Worm (Caenorhabditis elegans) whole organism, L3 larva: ENCODE data around the gene cex-2.

Source experiments
- ZK546.5 ChIP-seq: sonication (generic microtip); optimal IDR thresholded peaks from 2 replicates; lab custom pipeline; 2017; ENCODE audit warnings: missing biosample characterization, missing genetic modification characterization
- aly-2 ChIP-seq: fragments of 150-350 bp; optimal IDR thresholded peaks from 2 replicates; lab custom pipeline; 2014; ENCODE audit warnings: missing biosample characterization, missing genetic modification characterization
- ama-1 ChIP-seq: fragments of 150-350 bp; optimal IDR thresholded peaks from 2 replicates; lab custom pipeline; 2018
- ceh-28 ChIP-seq: fragments of 150-350 bp; optimal IDR thresholded peaks from 2 replicates; lab custom pipeline; 2014; ENCODE audit warnings: missing biosample characterization, missing genetic modification reagents, missing genetic modification characterization
- ceh-82 ChIP-seq: fragments of 150-350 bp; optimal IDR thresholded peaks from 2 replicates; lab custom pipeline; 2014; ENCODE audit warnings: missing biosample characterization, missing genetic modification characterization
- ceh-9 ChIP-seq: sonication (generic microtip); optimal IDR thresholded peaks from 2 replicates; lab custom pipeline; 2018; ENCODE audit warnings: missing biosample characterization, missing genetic modification characterization
- daf-12 ChIP-seq: fragments of 150-350 bp; optimal IDR thresholded peaks from 2 replicates; lab custom pipeline; 2014; ENCODE audit warnings: missing biosample characterization, missing genetic modification reagents, missing genetic modification characterization
- elt-1 ChIP-seq: fragments of 150-350 bp; optimal IDR thresholded peaks from 2 replicates; lab custom pipeline; 2014; ENCODE audit warnings: missing biosample characterization, missing genetic modification characterization
- elt-2 ChIP-seq: sonication (generic microtip); optimal IDR thresholded peaks from 2 replicates; lab custom pipeline; 2016; ENCODE audit warnings: missing genetic modification reagents, mild to moderate bottlenecking, missing genetic modification characterization, missing compliant biosample characterization
- elt-3 ChIP-seq, 3 experiments: fragments of 150-350 bp in 1 of 3; sonication (generic microtip) in 2 of 3; optimal IDR thresholded peaks; 2 replicates in 2 of 3; 4 replicates in 1 of 3; lab custom pipeline; 2014 to 2017; ENCODE audit warnings: missing biosample characterization in 3 of 3, missing genetic modification characterization in 3 of 3
- eor-1 ChIP-seq, 2 experiments: fragments of 150-350 bp; optimal IDR thresholded peaks; 2 replicates each; lab custom pipeline; 2014 to 2018; ENCODE audit warnings: missing biosample characterization in 2 of 2, missing genetic modification characterization in 2 of 2
- fkh-10 ChIP-seq: sonication (generic microtip); optimal IDR thresholded peaks from 2 replicates; lab custom pipeline; 2017; ENCODE audit warnings: missing biosample characterization, missing genetic modification reagents, missing genetic modification characterization
- fkh-2 ChIP-seq: fragments of 150-350 bp; optimal IDR thresholded peaks from 2 replicates; lab custom pipeline; 2014; ENCODE audit warnings: missing biosample characterization, missing genetic modification reagents, missing genetic modification characterization
- hmg-11 ChIP-seq: sonication (generic microtip); optimal IDR thresholded peaks from 2 replicates; lab custom pipeline; 2016; ENCODE audit warnings: missing genetic modification characterization, missing compliant biosample characterization
- jun-1 ChIP-seq: fragments of 150-350 bp; optimal IDR thresholded peaks from 2 replicates; lab custom pipeline; 2014; ENCODE audit warnings: missing biosample characterization, missing genetic modification reagents, missing genetic modification characterization
- lin-15B ChIP-seq: fragments of 150-350 bp; optimal IDR thresholded peaks from 2 replicates; lab custom pipeline; 2014; ENCODE audit warnings: missing biosample characterization, missing genetic modification characterization
- lin-39 ChIP-seq: fragments of 150-350 bp; optimal IDR thresholded peaks from 2 replicates; lab custom pipeline; 2018; ENCODE audit warnings: missing biosample characterization, missing genetic modification reagents, missing genetic modification characterization
- mdl-1 ChIP-seq: fragments of 150-350 bp; optimal IDR thresholded peaks from 2 replicates; lab custom pipeline; 2014; ENCODE audit warnings: missing biosample characterization, missing genetic modification characterization
- mml-1 ChIP-seq: fragments of 150-350 bp; sonication (generic microtip); optimal IDR thresholded peaks from 3 replicates; lab custom pipeline; 2014; ENCODE audit warnings: missing biosample characterization, missing genetic modification characterization
- nhr-12 ChIP-seq: fragments of 150-350 bp; optimal IDR thresholded peaks from 2 replicates; lab custom pipeline; 2014; ENCODE audit warnings: missing biosample characterization, missing genetic modification characterization
- nhr-23 ChIP-seq: fragments of 150-350 bp; optimal IDR thresholded peaks from 2 replicates; lab custom pipeline; 2014; ENCODE audit warnings: missing biosample characterization, missing genetic modification reagents, missing genetic modification characterization
- nhr-25 ChIP-seq: sonication (generic microtip); optimal IDR thresholded peaks from 2 replicates; lab custom pipeline; 2017; ENCODE audit warnings: missing biosample characterization, missing genetic modification characterization
- nhr-28 ChIP-seq: fragments of 150-350 bp; optimal IDR thresholded peaks from 2 replicates; lab custom pipeline; 2014; ENCODE audit warnings: missing biosample characterization, missing genetic modification characterization
- nhr-43 ChIP-seq: sonication (generic microtip); optimal IDR thresholded peaks from 2 replicates; lab custom pipeline; 2016; ENCODE audit warnings: mild to moderate bottlenecking, missing genetic modification characterization, missing compliant biosample characterization; ENCODE audit not compliant: poor library complexity, severe bottlenecking
- nhr-76 ChIP-seq: fragments of 150-350 bp; sonication (generic microtip); optimal IDR thresholded peaks from 5 replicates; lab custom pipeline; 2014; ENCODE audit warnings: missing biosample characterization, missing genetic modification characterization
- nhr-77 ChIP-seq: fragments of 150-350 bp; optimal IDR thresholded peaks from 2 replicates; lab custom pipeline; 2014; ENCODE audit warnings: missing biosample characterization, missing genetic modification characterization
- sea-2 ChIP-seq: fragments of 150-350 bp; sonication (generic microtip); optimal IDR thresholded peaks from 4 replicates; lab custom pipeline; 2014; ENCODE audit warnings: missing biosample characterization, missing genetic modification reagents, missing genetic modification characterization
- snpc-4 ChIP-seq: fragments of 150-350 bp; optimal IDR thresholded peaks from 2 replicates; lab custom pipeline; 2014; ENCODE audit warnings: missing biosample characterization, missing genetic modification characterization
- tbx-2 ChIP-seq: sonication (generic microtip); optimal IDR thresholded peaks from 2 replicates; lab custom pipeline; 2016; ENCODE audit warnings: mild to moderate bottlenecking, missing genetic modification characterization, missing compliant biosample characterization
- unc-39 ChIP-seq: sonication (generic microtip); optimal IDR thresholded peaks from 4 replicates; lab custom pipeline; 2017; ENCODE audit warnings: missing biosample characterization, missing genetic modification characterization
- unc-62 ChIP-seq: fragments of 150-350 bp; sonication (generic microtip); optimal IDR thresholded peaks from 4 replicates; lab custom pipeline; 2014; ENCODE audit warnings: missing biosample characterization, missing genetic modification reagents, missing genetic modification characterization
- zag-1 ChIP-seq: fragments of 150-350 bp; optimal IDR thresholded peaks from 2 replicates; lab custom pipeline; 2014; ENCODE audit warnings: missing biosample characterization, missing genetic modification characterization
- ztf-11 ChIP-seq: fragments of 150-350 bp; optimal IDR thresholded peaks from 2 replicates; lab custom pipeline; 2014; ENCODE audit warnings: missing biosample characterization, missing genetic modification characterization
- ztf-4 ChIP-seq: fragments of 150-350 bp; optimal IDR thresholded peaks from 2 replicates; lab custom pipeline; 2014; ENCODE audit warnings: missing biosample characterization, missing genetic modification characterization

Gene cex-2

ce11 chrII:7832054-7832453 is 3.2 kb downstream of the cex-2 start, which contains the start of gene T09A5.14:
Gene T09A5.14 (plus strand): TSS chrII:7832354.
- TF ChIP-seq elt-2 (tag; lab: Kevin White, UChicago), result no peak
- TF ChIP-seq ceh-82, result no peak
- no peak for TF ChIP-seq hmg-11 (tag; lab: Kevin White, UChicago)
- TF ChIP-seq jun-1 (tag; lab: Kevin White, UChicago), result no peak
- no peak for TF ChIP-seq zag-1 (tag; lab: Kevin White, UChicago)
- no peak for TF ChIP-seq unc-62 (GFP tag; lab: Kevin White, UChicago)
- TF ChIP-seq nhr-77 (tag; lab: Kevin White, UChicago), result no peak
- no peak for TF ChIP-seq daf-12 (tag; lab: Kevin White, UChicago)
- no peak for TF ChIP-seq nhr-12
- no peak for TF ChIP-seq lin-15B (tag; lab: Kevin White, UChicago)
- no peak for TF ChIP-seq eor-1 (tag; optimal IDR thresholded peaks at IDR 0.05; lab: Kevin White, UChicago)
- no peak for TF ChIP-seq aly-2 (tag; lab: Kevin White, UChicago)
- TF ChIP-seq tbx-2 (tag; lab: Kevin White, UChicago), result no peak
- no peak for TF ChIP-seq ztf-11
- TF ChIP-seq unc-39 (tag; lab: Kevin White, UChicago), result no peak

ce11 chrII:7829616-7830015 is 5.6 kb downstream of the cex-2 start:
- no peak for TF ChIP-seq sea-2 (GFP tag; lab: Kevin White, UChicago)
- TF ChIP-seq mml-1 (tag; lab: Kevin White, UChicago), result no peak
- TF ChIP-seq ztf-4 (tag; lab: Kevin White, UChicago), result no peak
- no peak for TF ChIP-seq aly-2 (tag; lab: Kevin White, UChicago)
- TF ChIP-seq daf-12 (tag; lab: Kevin White, UChicago), result no peak
- no peak for TF ChIP-seq nhr-25 (tag; lab: Kevin White, UChicago)
- TF ChIP-seq nhr-12, result no peak
- TF ChIP-seq elt-1, result no peak
- no peak for TF ChIP-seq unc-39 (tag; lab: Kevin White, UChicago)
- no peak for TF ChIP-seq ceh-9 (tag; lab: Kevin White, UChicago)
- no peak for TF ChIP-seq fkh-2 (tag; lab: Kevin White, UChicago)
- TF ChIP-seq ztf-11, result no peak
- no peak for TF ChIP-seq elt-2 (tag; lab: Kevin White, UChicago)
- no peak for TF ChIP-seq zag-1 (tag; lab: Kevin White, UChicago)
- no peak for TF ChIP-seq nhr-43 (tag; lab: Kevin White, UChicago)
- no peak for TF ChIP-seq lin-39
- no peak for TF ChIP-seq snpc-4 (tag; lab: Kevin White, UChicago)

ce11 chrII:7827883-7828282 is 7.3 kb downstream of the cex-2 start:
- TF ChIP-seq unc-62 (GFP tag; lab: Kevin White, UChicago) (no peak), ceh-82 (no peak), ceh-28 (tag; lab: Kevin White, UChicago) (no peak), mml-1 (tag; lab: Kevin White, UChicago) (no peak), ZK546.5 (no peak), nhr-28 (no peak), nhr-43 (tag; lab: Kevin White, UChicago) (no peak)
- TF ChIP-seq, all 47 proteins: peak for 0

ce11 chrII:7825107-7825506 is 10.1 kb downstream of the cex-2 start, which contains the start of gene srw-62:
Gene srw-62 (plus strand): TSS chrII:7825407.
- TF ChIP-seq snpc-4 (tag; lab: Kevin White, UChicago) (no peak), ama-1 (lab: Kevin White, UChicago) (no peak), nhr-77 (tag; lab: Kevin White, UChicago) (no peak), ztf-4 (tag; lab: Kevin White, UChicago) (no peak), fkh-10 (GFP tag; lab: Kevin White, UChicago) (no peak), zag-1 (tag; lab: Kevin White, UChicago) (no peak), mdl-1 (no peak)
- TF ChIP-seq, all 47 proteins: peak for 0

DNA sequence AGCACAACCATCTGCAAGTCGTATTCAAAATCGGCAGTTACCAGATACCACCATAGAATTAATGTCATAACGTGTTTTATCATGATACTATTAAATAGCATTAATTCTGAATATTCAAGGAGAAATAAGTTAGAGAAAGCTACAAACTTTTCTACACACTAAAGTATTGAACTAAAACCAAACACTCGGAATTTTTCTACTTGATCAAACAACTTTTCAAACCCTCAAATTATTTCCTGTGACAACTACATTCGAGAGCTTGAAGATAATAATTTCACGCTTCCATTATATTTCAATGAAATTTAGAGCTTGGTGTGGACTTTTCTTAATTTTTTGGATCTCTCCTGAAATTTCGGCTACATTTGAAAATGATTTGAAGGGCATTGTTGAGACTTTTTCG is 12.8 kb downstream of the cex-2 start, which contains the start of gene irld-47:
Gene irld-47, minus strand, starts transcription at position 101 of the 400 bp plus-strand sequence.
- no peak for TF ChIP-seq nhr-23
- no peak for TF ChIP-seq elt-3 (tag; optimal IDR thresholded peaks at IDR 0.05; lab: Kevin White, UChicago)
- no peak for TF ChIP-seq eor-1 (tag; optimal IDR thresholded peaks at IDR 0.05; lab: Kevin White, UChicago)
- no peak for TF ChIP-seq nhr-76 (tag; lab: Kevin White, UChicago)
- no peak for TF ChIP-seq ceh-28 (tag; lab: Kevin White, UChicago)
